Fruit fly (Drosophila melanogaster): ENCODE measurements around the gene CG6282.

Gene CG6282

dm6 chr3L:8603880-8604692, at the start of gene CG6282, which contains the start of gene CG5989:
Gene CG6282 (plus strand): TSS chr3L:8604657.
Gene CG5989 (minus strand): TSS chr3L:8604149.
- TF ChIP-seq CG17801 (GFP tag; optimal IDR thresholded peaks at IDR 0.05; ENCODE audit: partially characterized antibody): no peak

- TF ChIP-seq CG17801 (GFP tag; optimal IDR thresholded peaks at IDR 0.05; ENCODE audit: partially characterized antibody): no peak
Observed at dm6 chr3L:8557018-8557417, 47.4 kb upstream of the CG6282 start.

- TF ChIP-seq CG17801 (GFP tag; optimal IDR thresholded peaks at IDR 0.05; ENCODE audit: partially characterized antibody): no peak
Observed at dm6 chr3L:8559754-8560328, 44.6 kb upstream of the CG6282 start.

dm6 chr3L:8560637-8561036, 43.8 kb upstream of the CG6282 start:
- TF ChIP-seq CG17801 (GFP tag; optimal IDR thresholded peaks at IDR 0.05; ENCODE audit: partially characterized antibody): no peak

- no peak for TF ChIP-seq CG17801 (GFP tag; optimal IDR thresholded peaks at IDR 0.05; ENCODE audit: partially characterized antibody)
Observed at dm6 chr3L:8575844-8576842, 28.3 kb upstream of the CG6282 start, which contains the start of the genes CG6638 and CG43078. Gene CG6638 (minus strand): TSS chr3L:8576078. Gene CG43078 (plus strand): TSS chr3L:8576808.

dm6 chr3L:8578470-8578869, 26.0 kb upstream of the CG6282 start:
- no peak for TF ChIP-seq CG17801 (GFP tag; optimal IDR thresholded peaks at IDR 0.05; ENCODE audit: partially characterized antibody)

dm6 chr3L:8579513-8579912, 24.9 kb upstream of the CG6282 start:
- TF ChIP-seq CG17801 (GFP tag; optimal IDR thresholded peaks at IDR 0.05; ENCODE audit: partially characterized antibody): no peak

dm6 chr3L:8580780-8581179, 23.7 kb upstream of the CG6282 start:
- no peak for TF ChIP-seq CG17801 (GFP tag; optimal IDR thresholded peaks at IDR 0.05; ENCODE audit: partially characterized antibody)

dm6 chr3L:8582105-8582707, 22.3 kb upstream of the CG6282 start:
- no peak for TF ChIP-seq CG17801 (GFP tag; optimal IDR thresholded peaks at IDR 0.05; ENCODE audit: partially characterized antibody)

- TF ChIP-seq CG17801 (GFP tag; optimal IDR thresholded peaks at IDR 0.05; ENCODE audit: partially characterized antibody): no peak
Observed at dm6 chr3L:8584086-8584485, 20.4 kb upstream of the CG6282 start.

- TF ChIP-seq CG17801 (GFP tag; optimal IDR thresholded peaks at IDR 0.05; ENCODE audit: partially characterized antibody): peak; percentile 94
Observed at dm6 chr3L:8600752-8601433, 3.6 kb upstream of the CG6282 start, which contains the start of the genes Nelf-E and RpL14. Gene Nelf-E (minus strand): TSS chr3L:8600879. Gene RpL14 (plus strand): TSS chr3L:8601006.

- TF ChIP-seq CG17801 (GFP tag; optimal IDR thresholded peaks at IDR 0.05; ENCODE audit: partially characterized antibody): no peak
Observed at dm6 chr3L:8607449-8607848, 3.0 kb downstream of the CG6282 start.

dm6 chr3L:8616935-8617334, 12.5 kb downstream of the CG6282 start, which contains the start of gene S-Lap1:
Gene S-Lap1 (plus strand): TSS chr3L:8617235.
- TF ChIP-seq CG17801 (GFP tag; optimal IDR thresholded peaks at IDR 0.05; ENCODE audit: partially characterized antibody): no peak

dm6 chr3L:8619588-8619987, 15.1 kb downstream of the CG6282 start, which contains the start of gene S-Lap2:
Gene S-Lap2 (plus strand): TSS chr3L:8619888.
- no peak for TF ChIP-seq CG17801 (GFP tag; optimal IDR thresholded peaks at IDR 0.05; ENCODE audit: partially characterized antibody)
